Fruit fly (Drosophila melanogaster) whole organism, wandering third instar larva: ENCODE data around the gene CG31952.

Experiments
- Abd-B ChIP-seq: fragments of >200 bp; optimal IDR thresholded peaks from 2 replicates; lab custom pipeline; 2017; ENCODE audit warnings: missing biosample characterization, missing genetic modification characterization
- CG9705 ChIP-seq: fragments of 200-800 bp; sonication (Bioruptor generic); optimal IDR thresholded peaks from 2 replicates; lab custom pipeline; 2018; ENCODE audit warnings: missing biosample characterization, mild to moderate bottlenecking, missing genetic modification characterization
- CrebA ChIP-seq: fragments of 200-800 bp; sonication (Bioruptor generic); optimal IDR thresholded peaks from 2 replicates; lab custom pipeline; 2016; ENCODE audit warnings: missing biosample characterization, mild to moderate bottlenecking, missing genetic modification characterization, borderline replicate concordance
- Dfd ChIP-seq: fragments of >200 bp; optimal IDR thresholded peaks from 2 replicates; lab custom pipeline; 2017; ENCODE audit warnings: missing biosample characterization, missing genetic modification characterization
- Dif ChIP-seq: fragments of 200-275, 200-300 bp; sonication (Bioruptor generic); optimal IDR thresholded peaks from 2 replicates; lab custom pipeline; 2018; ENCODE audit warnings: missing biosample characterization, missing genetic modification characterization; ENCODE audit not compliant: partially characterized antibody
- GATAd ChIP-seq: sonication (Bioruptor generic); optimal IDR thresholded peaks from 2 replicates; lab custom pipeline; 2016; ENCODE audit warnings: missing biosample characterization, missing genetic modification characterization
- HLH106 ChIP-seq: fragments of 200-800 bp; optimal IDR thresholded peaks from 3 replicates; lab custom pipeline; 2019; ENCODE audit warnings: missing biosample characterization, mild to moderate bottlenecking, missing genetic modification characterization, moderate library complexity
- Hnf4 ChIP-seq: fragments of 200-800 bp; sonication (Bioruptor generic); optimal IDR thresholded peaks from 2 replicates; lab custom pipeline; 2016; ENCODE audit warnings: missing biosample characterization, mild to moderate bottlenecking, missing genetic modification characterization
- Hr83 ChIP-seq: fragments of 200-300 bp; sonication (Bioruptor generic); optimal IDR thresholded peaks from 2 replicates; lab custom pipeline; 2016; ENCODE audit warnings: missing biosample characterization, mild to moderate bottlenecking, missing genetic modification characterization, moderate library complexity; ENCODE audit not compliant: poor library complexity, severe bottlenecking
- Jra ChIP-seq: sonication (Bioruptor generic); optimal IDR thresholded peaks from 2 replicates; lab custom pipeline; 2016; ENCODE audit warnings: missing biosample characterization, missing genetic modification characterization
- Mio ChIP-seq: sonication (Bioruptor generic); optimal IDR thresholded peaks from 2 replicates; lab custom pipeline; 2016; ENCODE audit warnings: missing biosample characterization, missing genetic modification characterization
- Myc ChIP-seq: fragments of >200 bp; optimal IDR thresholded peaks from 2 replicates; lab custom pipeline; 2017
- Rel ChIP-seq, 2 experiments: fragments of 200-800 bp; sonication (Bioruptor generic) in 1 of 2; optimal IDR thresholded peaks; 2 replicates in 1 of 2; 3 replicates in 1 of 2; lab custom pipeline; 2016 to 2019; ENCODE audit warnings: mild to moderate bottlenecking in 2 of 2, missing biosample characterization in 2 of 2, missing genetic modification characterization in 2 of 2, moderate library complexity in 1 of 2
- Sp1 ChIP-seq: fragments of 200-800 bp; sonication (Bioruptor generic); optimal IDR thresholded peaks from 3 replicates; lab custom pipeline; 2019; ENCODE audit warnings: missing biosample characterization, mild to moderate bottlenecking, missing genetic modification characterization, moderate library complexity
- Vsx2 ChIP-seq: fragments of 200-300, 225-300 bp; sonication (Bioruptor generic); optimal IDR thresholded peaks from 2 replicates; lab custom pipeline; 2018; ENCODE audit warnings: missing biosample characterization, missing genetic modification characterization; ENCODE audit not compliant: partially characterized antibody
- br ChIP-seq: fragments of 200-800 bp; sonication (Bioruptor generic); optimal IDR thresholded peaks from 2 replicates; lab custom pipeline; 2016; ENCODE audit warnings: missing biosample characterization, missing genetic modification characterization
- brk ChIP-seq: fragments of 200-800 bp; sonication (Bioruptor generic); optimal IDR thresholded peaks from 2 replicates; lab custom pipeline; 2016; ENCODE audit warnings: missing biosample characterization, mild to moderate bottlenecking, missing genetic modification characterization
- dl ChIP-seq, 2 experiments: fragments of 175-275, 200-275 bp in 1 of 2; fragments of 200-275 bp in 1 of 2; sonication (Bioruptor generic); optimal IDR thresholded peaks; lab custom pipeline; 2018; ENCODE audit warnings: mild to moderate bottlenecking in 2 of 2, missing biosample characterization in 2 of 2, missing genetic modification characterization in 2 of 2, moderate library complexity in 2 of 2; ENCODE audit not compliant: partially characterized antibody in 2 of 2, insufficient read depth in 1 of 2
- dmrt93B ChIP-seq: fragments of 200-800 bp; sonication (Bioruptor generic); optimal IDR thresholded peaks from 2 replicates; lab custom pipeline; 2018; ENCODE audit warnings: missing biosample characterization, mild to moderate bottlenecking, missing genetic modification characterization
- dsf ChIP-seq: sonication (Bioruptor generic); optimal IDR thresholded peaks from 2 replicates; lab custom pipeline; 2016; ENCODE audit warnings: missing biosample characterization, missing genetic modification characterization, borderline replicate concordance
- ey ChIP-seq: fragments of 200-800 bp; sonication (Bioruptor generic); optimal IDR thresholded peaks from 2 replicates; lab custom pipeline; 2016; ENCODE audit warnings: missing biosample characterization, missing genetic modification characterization
- foxo ChIP-seq, 2 experiments: fragments of 200-800 bp; sonication (Bioruptor generic); optimal IDR thresholded peaks; 2 replicates in 1 of 2; 3 replicates in 1 of 2; lab custom pipeline; 2016 to 2017; ENCODE audit warnings: missing biosample characterization in 2 of 2, missing genetic modification characterization in 2 of 2
- fru ChIP-seq: fragments of 200-800 bp; sonication (Bioruptor generic); optimal IDR thresholded peaks from 3 replicates; lab custom pipeline; 2016; ENCODE audit warnings: missing biosample characterization, mild to moderate bottlenecking, missing genetic modification characterization
- h ChIP-seq: fragments of 200-800 bp; sonication (Bioruptor generic); optimal IDR thresholded peaks from 3 replicates; lab custom pipeline; 2016; ENCODE audit warnings: missing biosample characterization, mild to moderate bottlenecking, missing genetic modification characterization
- jim ChIP-seq: fragments of 175-275, 200-325 bp; sonication (Bioruptor generic); optimal IDR thresholded peaks from 2 replicates; lab custom pipeline; 2016; ENCODE audit warnings: missing biosample characterization, mild to moderate bottlenecking, missing genetic modification characterization
- lola ChIP-seq: fragments of >200 bp; optimal IDR thresholded peaks from 2 replicates; lab custom pipeline; 2017; ENCODE audit warnings: missing biosample characterization, missing genetic modification characterization
- pan ChIP-seq: fragments of >200 bp; optimal IDR thresholded peaks from 2 replicates; lab custom pipeline; 2017
- psq ChIP-seq: fragments of 200-800 bp; sonication (Bioruptor generic); optimal IDR thresholded peaks from 3 replicates; lab custom pipeline; 2017; ENCODE audit warnings: missing biosample characterization, mild to moderate bottlenecking, missing genetic modification characterization, moderate library complexity
- rgr ChIP-seq: fragments of 200-800 bp; sonication (Bioruptor generic); optimal IDR thresholded peaks from 3 replicates; lab custom pipeline; 2016; ENCODE audit warnings: missing biosample characterization, mild to moderate bottlenecking, missing genetic modification characterization
- sage ChIP-seq: fragments of 200-800 bp; sonication (Bioruptor generic); optimal IDR thresholded peaks from 2 replicates; lab custom pipeline; 2016; ENCODE audit warnings: missing biosample characterization, mild to moderate bottlenecking, missing genetic modification characterization
- sv ChIP-seq: fragments of 200-800 bp; sonication (Bioruptor generic); optimal IDR thresholded peaks from 3 replicates; lab custom pipeline; 2016; ENCODE audit warnings: missing biosample characterization, missing genetic modification characterization
- usp ChIP-seq: fragments of >200 bp; optimal IDR thresholded peaks from 2 replicates; lab custom pipeline; 2017; ENCODE audit warnings: missing biosample characterization, missing genetic modification characterization

Gene CG31952

dm6 chr2L:3416527-3417304, at the start of gene CG31952:
Gene CG31952 (plus strand): TSS chr2L:3416693.
- TF ChIP-seq fru (GFP tag; lab: Kevin White, UChicago) (peak; percentile 40), Hr83 (no peak), dsf (GFP tag; lab: Kevin White, UChicago) (no peak), Dfd (no peak), ey (GFP tag; lab: Kevin White, UChicago) (peak; percentile 28), foxo (GFP tag; optimal IDR thresholded peaks at IDR 0.05; lab: Kevin White, UChicago) (peak in 1 of 2 experiments; percentile 41), h (GFP tag; lab: Kevin White, UChicago) (peak; percentile 54), CrebA (GFP tag; lab: Kevin White, UChicago) (no peak), rgr (GFP tag; lab: Kevin White, UChicago) (peak; percentile 31), jim (GFP tag; lab: Kevin White, UChicago) (no peak), Sp1 (no peak)
- TF ChIP-seq, all 38 proteins: peak for 5

DNA sequence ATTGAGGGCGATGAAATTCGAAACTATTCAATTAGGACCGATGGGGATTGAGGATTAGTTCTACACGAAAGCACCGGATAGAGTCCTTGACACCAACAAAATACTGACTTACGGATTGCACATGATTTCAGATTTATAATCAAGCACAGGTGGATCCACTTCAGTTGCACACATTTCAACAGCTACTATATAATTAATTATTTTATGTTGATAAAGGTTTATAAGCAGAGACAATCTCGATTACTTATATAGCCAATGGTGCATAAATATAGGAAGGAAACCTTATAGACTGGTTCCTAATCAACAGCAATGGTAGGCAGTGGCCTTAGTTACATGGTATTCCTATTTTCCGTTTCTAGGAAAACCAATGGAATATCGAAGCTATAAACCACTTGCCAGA, 48.1 kb upstream of the CG31952 start:
- TF ChIP-seq psq (GFP tag; lab: Kevin White, UChicago): no peak
- no peak for TF ChIP-seq HLH106
- TF ChIP-seq Mio (GFP tag; lab: Kevin White, UChicago): no peak
- TF ChIP-seq h (GFP tag; lab: Kevin White, UChicago): no peak
- TF ChIP-seq GATAd (GFP tag; lab: Kevin White, UChicago): no peak
- TF ChIP-seq Jra (GFP tag; lab: Kevin White, UChicago): no peak
- no peak for TF ChIP-seq Hnf4 (GFP tag; lab: Kevin White, UChicago)
- no peak for TF ChIP-seq pan (lab: Kevin White, UChicago)
- no peak for TF ChIP-seq Dfd
- TF ChIP-seq lola (GFP tag; lab: Kevin White, UChicago): no peak
- no peak for TF ChIP-seq Myc (lab: Kevin White, UChicago)
- TF ChIP-seq br (GFP tag; lab: Kevin White, UChicago): no peak
- TF ChIP-seq sage: no peak
- TF ChIP-seq fru (GFP tag; lab: Kevin White, UChicago): no peak
- no peak for TF ChIP-seq Dif (GFP tag; lab: Kevin White, UChicago)
- no peak for TF ChIP-seq CrebA (GFP tag; lab: Kevin White, UChicago)
- no peak for TF ChIP-seq Abd-B (GFP tag; lab: Kevin White, UChicago)
- TF ChIP-seq dl (GFP tag; optimal IDR thresholded peaks at IDR 0.05; lab: Kevin White, UChicago; ENCODE audit: insufficient read depth in 1 of 2, partially characterized antibody in 2 of 2): no peak

- TF ChIP-seq Sp1 (peak; percentile 18), h (GFP tag; lab: Kevin White, UChicago) (peak; percentile 50), Rel (GFP tag; optimal IDR thresholded peaks at IDR 0.05; lab: Kevin White, UChicago) (no peak), Rel (tag; optimal IDR thresholded peaks at IDR 0.05; lab: Kevin White, UChicago) (peak; percentile 77), sv (no peak), fru (GFP tag; lab: Kevin White, UChicago) (peak; percentile 12)
Measured at dm6 chr2L:3369083-3369653, 47.3 kb upstream of the CG31952 start.

dm6 chr2L:3369822-3370221, 46.7 kb upstream of the CG31952 start:
- TF ChIP-seq lola (GFP tag; lab: Kevin White, UChicago) (no peak), Sp1 (no peak)

DNA sequence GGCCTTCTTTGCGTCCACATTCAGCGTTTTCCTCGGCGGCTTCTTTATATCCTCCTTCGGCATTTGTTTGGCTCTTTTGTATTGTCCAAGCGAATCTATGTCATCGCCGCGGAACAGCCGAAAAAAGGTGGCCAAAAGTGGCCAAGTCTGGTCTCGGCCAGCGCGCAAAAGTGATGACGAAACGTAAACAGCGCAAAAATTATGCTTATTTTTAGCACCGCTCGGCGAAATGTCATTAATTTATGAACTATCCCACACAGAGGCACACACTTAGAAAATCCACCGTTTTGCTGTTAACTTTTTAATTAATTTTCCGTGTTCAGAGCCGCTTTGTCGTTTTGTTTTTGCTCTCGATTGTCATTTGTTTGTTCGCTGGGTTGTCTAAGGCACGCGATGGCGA, 45.6 kb upstream of the CG31952 start:
- TF ChIP-seq HLH106 (no peak), usp (GFP tag; lab: Kevin White, UChicago) (no peak), ey (GFP tag; lab: Kevin White, UChicago) (no peak), CG9705 (no peak), dmrt93B (GFP tag; lab: Kevin White, UChicago) (no peak), fru (GFP tag; lab: Kevin White, UChicago) (no peak), dl (GFP tag; optimal IDR thresholded peaks at IDR 0.05; lab: Kevin White, UChicago; ENCODE audit: insufficient read depth in 1 of 2, partially characterized antibody in 2 of 2) (no peak), sv (no peak), Vsx2 (GFP tag; lab: Kevin White, UChicago) (no peak), br (GFP tag; lab: Kevin White, UChicago) (no peak), Dfd (no peak), GATAd (GFP tag; lab: Kevin White, UChicago) (no peak), psq (GFP tag; lab: Kevin White, UChicago) (no peak), rgr (GFP tag; lab: Kevin White, UChicago) (no peak), brk (no peak), jim (GFP tag; lab: Kevin White, UChicago) (no peak)
